Worm (Caenorhabditis elegans): ENCODE measurements around the gene ZK418.13.

The ZK418.13 gene

ce11 chrIII:7103940-7104440 lies 27.7 kb upstream of the ZK418.13 start, which contains the start of gene cpg-2 (continued):
- TF ChIP-seq Y79H2A.3 (GFP tag; conservative IDR thresholded peaks at IDR 0.05) (0 out of 2 replicates have a peak, but pooled peaks have one; percentile 67), nhr-179 (tag; optimal IDR thresholded peaks at IDR 0.05) (no peak), nfya-2 (GFP tag; IDR thresholded peaks at IDR 0.05) (no peak), gei-17 (GFP tag; optimal IDR thresholded peaks at IDR 0.05) (no peak), hsf-1 (GFP tag; IDR thresholded peaks at IDR 0.05) (peak; percentile 86), snpc-3.4 (tag; optimal IDR thresholded peaks at IDR 0.05) (peak; percentile 96), D2030.7 (GFP tag; IDR thresholded peaks at IDR 0.05) (peak; percentile 98), nhr-80 (tag; optimal IDR thresholded peaks at IDR 0.05) (no peak), ztf-6 (GFP tag; IDR thresholded peaks at IDR 0.05) (no peak), F22D6.2 (tag; optimal IDR thresholded peaks at IDR 0.05) (no peak), madf-10 (tag; optimal IDR thresholded peaks at IDR 0.05) (no peak), let-607 (tag; optimal IDR thresholded peaks at IDR 0.05) (no peak), Y95B8A.8 (GFP tag; IDR thresholded peaks at IDR 0.05) (peak; percentile 84), hlh-26 (GFP tag; conservative IDR thresholded peaks at IDR 0.05) (no peak), lin-40 (tag; optimal IDR thresholded peaks at IDR 0.05) (no peak), aptf-3 (GFP tag; IDR thresholded peaks at IDR 0.05) (no peak), cebp-1 (GFP tag; IDR thresholded peaks at IDR 0.05) (no peak), cebp-1 (tag; optimal IDR thresholded peaks at IDR 0.05) (no peak), dpl-1 (GFP tag; optimal IDR thresholded peaks at IDR 0.05) (peak; percentile 95), K12H6.12 (tag; optimal IDR thresholded peaks at IDR 0.05) (no peak), tlf-1 (GFP tag; optimal IDR thresholded peaks at IDR 0.05) (peak; percentile 90), lin-54 (GFP tag; optimal IDR thresholded peaks at IDR 0.05) (peak; percentile 96), ztf-22 (GFP tag; optimal IDR thresholded peaks at IDR 0.05) (no peak), ama-1 (optimal IDR thresholded peaks at IDR 0.05) (no peak), ama-1 (GFP tag; optimal IDR thresholded peaks at IDR 0.05) (peak in 1 of 2 experiments; percentile 7), tbp1 (GFP tag; optimal IDR thresholded peaks at IDR 0.05) (peak; percentile 64), tbx-9 (tag; optimal IDR thresholded peaks at IDR 0.05; ENCODE audit: borderline replicate concordance) (no peak), egl-44 (GFP tag; IDR thresholded peaks at IDR 0.05) (no peak), C06A6.2 (GFP tag; conservative IDR thresholded peaks at IDR 0.05) (no peak)

ce11 chrIII:7101814-7102477 lies 25.7 kb upstream of the ZK418.13 start:
- peak; percentile 24 for TF ChIP-seq atf-7 (tag; optimal IDR thresholded peaks at IDR 0.05)
- peak; percentile 67 for TF ChIP-seq snpc-1.3 (tag; optimal IDR thresholded peaks at IDR 0.05; ENCODE audit: insufficient read depth)
- no peak for TF ChIP-seq fkh-3 (tag; optimal IDR thresholded peaks at IDR 0.05)
- TF ChIP-seq C17E4.6 (GFP tag; IDR thresholded peaks at IDR 0.05): 0 out of 2 replicates have a peak, but pooled peaks have one; percentile 11
- TF ChIP-seq lsl-1 (GFP tag; optimal IDR thresholded peaks at IDR 0.05): peak; percentile 59
- no peak for TF ChIP-seq somi-1 (GFP tag; optimal IDR thresholded peaks at IDR 0.05)
- no peak for TF ChIP-seq Y67H2A.10 (GFP tag; conservative IDR thresholded peaks at IDR 0.05)
- no peak for TF ChIP-seq unc-62 (GFP tag; optimal IDR thresholded peaks at IDR 0.05)
- TF ChIP-seq ztf-26 (tag; optimal IDR thresholded peaks at IDR 0.05): no peak
- peak; percentile 85 for TF ChIP-seq madf-3 (GFP tag; IDR thresholded peaks at IDR 0.05)
- TF ChIP-seq cebp-2 (GFP tag; IDR thresholded peaks at IDR 0.05): no peak
- peak; percentile 82 for TF ChIP-seq tlf-1 (GFP tag; optimal IDR thresholded peaks at IDR 0.05)
- peak; percentile 83 for TF ChIP-seq Y53G8AR.9 (GFP tag; conservative IDR thresholded peaks at IDR 0.05)
- TF ChIP-seq xnd-1 (tag; optimal IDR thresholded peaks at IDR 0.05): peak; percentile 59
- peak; percentile 37 for TF ChIP-seq snpc-4 (GFP tag; optimal IDR thresholded peaks at IDR 0.05)
- TF ChIP-seq snpc-4 (tag; optimal IDR thresholded peaks at IDR 0.05): peak in 1 of 4 experiments; percentile 71
- TF ChIP-seq nfyb-1 (GFP tag; IDR thresholded peaks at IDR 0.05): no peak; the same call in 1 of the 2 replicates
- TF ChIP-seq lin-54 (GFP tag; optimal IDR thresholded peaks at IDR 0.05): peak; percentile 70
- TF ChIP-seq madf-10 (tag; optimal IDR thresholded peaks at IDR 0.05): no peak
- peak; percentile 36; the same call in 1 of the 2 replicates for TF ChIP-seq madf-8 (GFP tag; conservative IDR thresholded peaks at IDR 0.05)
- TF ChIP-seq pbrm-1 (GFP tag; IDR thresholded peaks at IDR 0.05): peak; percentile 66
- TF ChIP-seq F39B2.1 (GFP tag; IDR thresholded peaks at IDR 0.05): peak; percentile 70; the same call in 1 of the 2 replicates

All from whole organism, young adult.